Fruit fly (Drosophila melanogaster) whole organism, embryonic: Measurements from ENCODE around the gene CG32428.

Experiments used
- Awh ChIP-seq: fragments of 200-800 bp; sonication (Bioruptor generic); IDR thresholded peaks from 2 replicates; pipeline ENCODE4, ENCODE4 v1.3.6; 2022; ENCODE audit warnings: missing biosample characterization, missing genetic modification characterization
- BEAF-32 ChIP-seq: fragments of 200-800 bp; sonication (Bioruptor generic); optimal IDR thresholded peaks from 3 replicates; lab custom pipeline; 2017; ENCODE audit warnings: missing biosample characterization, missing genetic modification characterization, mild to moderate bottlenecking, moderate library complexity, missing genetic modification reagents
- Bgb ChIP-seq: fragments of 200-800 bp; sonication (Bioruptor generic); IDR thresholded peaks from 2 replicates; pipeline ENCODE4 v1.3.6; 2022; ENCODE audit warnings: missing biosample characterization, missing genetic modification characterization; ENCODE audit not compliant: partially characterized antibody
- CG10147 ChIP-seq: fragments of 200-800 bp; sonication (Bioruptor generic); optimal IDR thresholded peaks from 2 replicates; lab custom pipeline; 2019; ENCODE audit warnings: missing biosample characterization, mild to moderate bottlenecking, missing genetic modification characterization, moderate library complexity
- CG10366 ChIP-seq: fragments of 200-800 bp; sonication (Bioruptor generic); IDR thresholded peaks from 2 replicates; pipeline ENCODE4 v1.3.6; 2022; ENCODE audit warnings: missing biosample characterization, missing genetic modification characterization
- CG10654 ChIP-seq: fragments of 200-800 bp; sonication (Bioruptor generic); optimal IDR thresholded peaks from 2 replicates; lab custom pipeline; 2016; ENCODE audit warnings: missing biosample characterization, missing genetic modification characterization
- CG12236 ChIP-seq: fragments of 200-800 bp; sonication (Bioruptor generic); optimal IDR thresholded peaks from 2 replicates; lab custom pipeline; 2016; ENCODE audit warnings: missing biosample characterization, missing genetic modification characterization
- CG16813 ChIP-seq: fragments of 200-800 bp; sonication (Bioruptor generic); IDR thresholded peaks from 3 replicates; pipeline ENCODE4 v1.3.6; 2022; ENCODE audit warnings: missing biosample characterization, missing genetic modification characterization; ENCODE audit not compliant: partially characterized antibody
- CG1832 ChIP-seq: fragments of 200-800 bp; sonication (Bioruptor generic); optimal IDR thresholded peaks from 2 replicates; lab custom pipeline; 2017; ENCODE audit warnings: missing biosample characterization, mild to moderate bottlenecking, missing genetic modification characterization, inconsistent platforms
- CG32532 ChIP-seq: fragments of 200-800 bp; sonication (Bioruptor generic); IDR thresholded peaks from 2 replicates; pipeline ENCODE4 v1.3.6; 2022; ENCODE audit warnings: missing biosample characterization, missing genetic modification characterization
- CG3726 ChIP-seq: fragments of 200-800 bp; sonication (Bioruptor generic); IDR thresholded peaks from 3 replicates; pipeline ENCODE4, ENCODE4 v1.3.6; 2022; ENCODE audit warnings: missing biosample characterization, missing genetic modification characterization
- CG4730 ChIP-seq: fragments of 200-800 bp; sonication (Bioruptor generic); IDR thresholded peaks from 2 replicates; pipeline ENCODE4 v1.3.6; 2022; ENCODE audit warnings: missing biosample characterization, missing genetic modification characterization
- CG6272 ChIP-seq: fragments of 200-800 bp; sonication (Bioruptor generic); IDR thresholded peaks from 2 replicates; pipeline ENCODE4 v1.3.6; 2022; ENCODE audit warnings: missing biosample characterization, missing genetic modification characterization
- CG6854 ChIP-seq: fragments of 200-800 bp; sonication (Bioruptor generic); optimal IDR thresholded peaks from 3 replicates; lab custom pipeline; 2017; ENCODE audit warnings: missing biosample characterization, mild to moderate bottlenecking, missing genetic modification characterization
- CG9437 ChIP-seq: fragments of 200-800 bp; sonication (Bioruptor generic); optimal IDR thresholded peaks from 2 replicates; lab custom pipeline; 2018; ENCODE audit warnings: missing biosample characterization, mild to moderate bottlenecking, missing genetic modification characterization
- CG9876 ChIP-seq: fragments of 200-800 bp; sonication (Bioruptor generic); optimal IDR thresholded peaks from 2 replicates; lab custom pipeline; 2016; ENCODE audit warnings: missing biosample characterization, missing genetic modification characterization
- D19B ChIP-seq: fragments of 200-800 bp; sonication (Bioruptor generic); optimal IDR thresholded peaks from 2 replicates; lab custom pipeline; 2017; ENCODE audit warnings: missing biosample characterization, mild to moderate bottlenecking, missing genetic modification characterization
- Dbx ChIP-seq: fragments of 200-800 bp; sonication (Bioruptor generic); IDR thresholded peaks from 3 replicates; pipeline ENCODE4 v1.3.6; 2022; ENCODE audit warnings: missing biosample characterization, missing genetic modification characterization
- Drgx ChIP-seq: fragments of 200-800 bp; sonication (Bioruptor generic); IDR thresholded peaks from 2 replicates; pipeline ENCODE4 v1.3.6; 2022; ENCODE audit warnings: missing biosample characterization, missing genetic modification characterization
- ERR ChIP-seq: fragments of 200-800 bp; sonication (Bioruptor generic); optimal IDR thresholded peaks from 2 replicates; lab custom pipeline; 2016; ENCODE audit warnings: missing biosample characterization, missing genetic modification characterization
- GATAe ChIP-seq: fragments of 200-800 bp; sonication (Bioruptor generic); conservative IDR thresholded peaks from 2 replicates; pipeline ENCODE4 v1.3.6; 2022; ENCODE audit warnings: missing biosample characterization, missing genetic modification characterization
- H15 ChIP-seq: fragments of 200-800 bp; sonication (Bioruptor generic); IDR thresholded peaks from 3 replicates; pipeline ENCODE4 v1.3.6; 2022; ENCODE audit warnings: missing biosample characterization, missing genetic modification characterization
- Hand ChIP-seq: fragments of 200-800 bp; sonication (Bioruptor generic); optimal IDR thresholded peaks from 2 replicates; lab custom pipeline; 2017; ENCODE audit warnings: mild to moderate bottlenecking, missing biosample characterization, missing genetic modification reagents, missing genetic modification characterization
- Hey ChIP-seq: fragments of 200-800 bp; sonication (Bioruptor generic); optimal IDR thresholded peaks from 3 replicates; lab custom pipeline; 2018; ENCODE audit warnings: missing biosample characterization, mild to moderate bottlenecking, missing genetic modification characterization
- Hmx ChIP-seq: fragments of 200-800 bp; sonication (Bioruptor generic); optimal IDR thresholded peaks from 2 replicates; lab custom pipeline; 2016; ENCODE audit warnings: missing biosample characterization, missing genetic modification characterization
- Med ChIP-seq: fragments of 200-800 bp; sonication (Bioruptor generic); peaks from one replicate; lab custom pipeline; 2016; ENCODE audit warnings: missing biosample characterization, missing genetic modification characterization, mild to moderate bottlenecking, inconsistent platforms, moderate library complexity
- Nf-YC ChIP-seq: fragments of 200-800 bp; optimal IDR thresholded peaks from 3 replicates; lab custom pipeline; 2019; ENCODE audit warnings: missing biosample characterization, mild to moderate bottlenecking, missing genetic modification characterization, moderate library complexity
- Sin3A ChIP-seq: fragments of >200 bp; optimal IDR thresholded peaks from 2 replicates; lab custom pipeline; 2018
- Ssrp ChIP-seq: fragments of 200-800 bp; sonication (Bioruptor generic); optimal IDR thresholded peaks from 2 replicates; lab custom pipeline; 2018; ENCODE audit warnings: missing biosample characterization, mild to moderate bottlenecking, missing genetic modification characterization, moderate library complexity
- aop ChIP-seq: fragments of 200-800 bp; sonication (Bioruptor generic); IDR thresholded peaks from 2 replicates; pipeline ENCODE4 v1.3.6; 2022; ENCODE audit warnings: missing biosample characterization, missing genetic modification characterization
- ato ChIP-seq: fragments of 200-800 bp; sonication (Bioruptor generic); IDR thresholded peaks from 2 replicates; pipeline ENCODE4 v1.3.6; 2022; ENCODE audit warnings: missing biosample characterization, missing genetic modification characterization; ENCODE audit not compliant: partially characterized antibody
- az2 ChIP-seq: fragments of 200-800 bp; sonication (Bioruptor generic); optimal IDR thresholded peaks from 3 replicates; lab custom pipeline; 2016; ENCODE audit warnings: missing biosample characterization, missing genetic modification characterization
- bbx ChIP-seq: fragments of 200-800 bp; sonication (Bioruptor generic); IDR thresholded peaks from 2 replicates; pipeline ENCODE4 v1.3.6; 2022; ENCODE audit warnings: missing biosample characterization, missing genetic modification characterization; ENCODE audit not compliant: partially characterized antibody
- emc ChIP-seq: fragments of 200-800 bp; sonication (Bioruptor generic); optimal IDR thresholded peaks from 2 replicates; lab custom pipeline; 2016; ENCODE audit warnings: missing biosample characterization, missing genetic modification characterization
- exex ChIP-seq: fragments of 200-800 bp; sonication (Bioruptor generic); optimal IDR thresholded peaks from 4 replicates; lab custom pipeline; 2018; ENCODE audit warnings: missing biosample characterization, mild to moderate bottlenecking, missing genetic modification characterization, moderate library complexity
- fd64A ChIP-seq: fragments of 200-800 bp; sonication (Bioruptor generic); optimal IDR thresholded peaks from 3 replicates; lab custom pipeline; 2018; ENCODE audit warnings: missing biosample characterization, mild to moderate bottlenecking, missing genetic modification characterization
- jing ChIP-seq: fragments of 200-800 bp; sonication (Bioruptor generic); optimal IDR thresholded peaks from 2 replicates; lab custom pipeline; 2018; ENCODE audit warnings: missing biosample characterization, mild to moderate bottlenecking, missing genetic modification characterization
- klu ChIP-seq: fragments of 200-800 bp; sonication (Bioruptor generic); IDR thresholded peaks from 2 replicates; pipeline ENCODE4 v1.3.6; 2022; ENCODE audit warnings: missing biosample characterization, missing genetic modification characterization
- knrl ChIP-seq: fragments of 200-800 bp; sonication (Bioruptor generic); IDR thresholded peaks from 3 replicates; pipeline ENCODE4 v1.3.6; 2022; ENCODE audit warnings: missing biosample characterization, missing genetic modification characterization; ENCODE audit not compliant: partially characterized antibody
- lilli ChIP-seq: fragments of 200-800 bp; sonication (Bioruptor generic); optimal IDR thresholded peaks from 3 replicates; lab custom pipeline; 2016; ENCODE audit warnings: missing biosample characterization, missing genetic modification characterization
- pfk ChIP-seq: fragments of 200-800 bp; sonication (Bioruptor generic); optimal IDR thresholded peaks from 2 replicates; lab custom pipeline; 2018; ENCODE audit warnings: missing biosample characterization, mild to moderate bottlenecking, missing genetic modification characterization, moderate library complexity
- psq ChIP-seq: fragments of 200-800 bp; sonication (Bioruptor generic); optimal IDR thresholded peaks from 2 replicates; lab custom pipeline; 2017; ENCODE audit warnings: missing biosample characterization, missing genetic modification characterization
- sug ChIP-seq: fragments of 200-800 bp; optimal IDR thresholded peaks from 2 replicates; lab custom pipeline; 2019; ENCODE audit warnings: missing biosample characterization, mild to moderate bottlenecking, missing genetic modification characterization, moderate library complexity
- tin ChIP-seq: fragments of 200-800 bp; sonication (Bioruptor generic); optimal IDR thresholded peaks from 3 replicates; lab custom pipeline; 2016; ENCODE audit warnings: missing biosample characterization, missing genetic modification characterization
- trem ChIP-seq: fragments of 200-800 bp; optimal IDR thresholded peaks from 3 replicates; lab custom pipeline; 2019; ENCODE audit warnings: missing biosample characterization, mild to moderate bottlenecking, missing genetic modification characterization, moderate library complexity
- trh ChIP-seq: fragments of 200-800 bp; sonication (Bioruptor generic); optimal IDR thresholded peaks from 2 replicates; lab custom pipeline; 2016; ENCODE audit warnings: missing biosample characterization, missing genetic modification characterization
- ttk ChIP-seq: fragments of 200-800 bp; sonication (Bioruptor generic); IDR thresholded peaks from 2 replicates; pipeline ENCODE4 v2.1.2; 2022; ENCODE audit warnings: missing biosample characterization, missing genetic modification characterization
- tup ChIP-seq: fragments of 200-800 bp; sonication (Bioruptor generic); optimal IDR thresholded peaks from 2 replicates; lab custom pipeline; 2016; ENCODE audit warnings: missing biosample characterization, mild to moderate bottlenecking, missing genetic modification characterization, moderate library complexity

CG32428 gene

dm6 chr3L:20493417-20494261, 20.1 kb upstream of the CG32428 start (continued):
- TF ChIP-seq Hmx (GFP tag; lab: Kevin White, UChicago) (peak; percentile 57), tin (peak; percentile 50), CG10147 (peak; percentile 76)

dm6 chr3L:20491525-20492132, 18.1 kb upstream of the CG32428 start, which contains the start of gene ND-39:
ND-39 (plus strand) TSS chr3L:20492082.
- TF ChIP-seq CG4730 (GFP tag; lab: Robert Waterston, UW) (no peak), Sin3A (lab: Kevin White, UChicago) (no peak), Awh (no peak), tup (GFP tag; lab: Kevin White, UChicago) (no peak), CG9437 (GFP tag; lab: Kevin White, UChicago) (no peak), CG3726 (GFP tag; lab: Robert Waterston, UW) (no peak), bbx (GFP tag; lab: Robert Waterston, UW) (peak; percentile 36; the same call in 1 of the 2 replicates), emc (GFP tag; lab: Kevin White, UChicago) (no peak), Drgx (GFP tag; lab: Robert Waterston, UW) (no peak), klu (GFP tag; lab: Robert Waterston, UW) (no peak), trh (GFP tag; lab: Kevin White, UChicago) (no peak), ERR (no peak), knrl (GFP tag; lab: Robert Waterston, UW) (peak; percentile 10; the same call in 1 of the 3 replicates), CG16813 (GFP tag; lab: Robert Waterston, UW) (no peak), Med (GFP tag; lab: Kevin White, UChicago) (peak; percentile 42), psq (GFP tag; lab: Kevin White, UChicago) (no peak), sug (peak; percentile 63), aop (GFP tag; lab: Robert Waterston, UW) (no peak), Hand (GFP tag; lab: Kevin White, UChicago) (no peak), D19B (GFP tag; lab: Kevin White, UChicago) (no peak), CG10366 (no peak), Bgb (GFP tag; lab: Robert Waterston, UW) (0 out of 2 replicates have a peak, but pooled peaks have one; percentile 12), ato (no peak), CG32532 (GFP tag; lab: Robert Waterston, UW) (no peak), exex (tag; lab: Kevin White, UChicago) (peak; percentile 89), Dbx (GFP tag; lab: Robert Waterston, UW) (no peak), Nf-YC (no peak), fd64A (GFP tag; lab: Kevin White, UChicago) (no peak), GATAe (GFP tag; lab: Robert Waterston, UW) (peak; percentile 98), CG9876 (GFP tag; lab: Kevin White, UChicago) (no peak), CG1832 (peak; percentile 23), CG12236 (no peak), trem (tag; lab: Kevin White, UChicago) (peak; percentile 94), H15 (no peak), CG6854 (no peak), ttk (GFP tag; lab: Robert Waterston, UW) (no peak), Ssrp (tag; lab: Kevin White, UChicago) (no peak), BEAF-32 (GFP tag; lab: Kevin White, UChicago) (peak; percentile 47), jing (GFP tag; lab: Kevin White, UChicago) (no peak), CG6272 (no peak), lilli (GFP tag; lab: Kevin White, UChicago) (no peak), pfk (GFP tag; lab: Kevin White, UChicago) (no peak), az2 (no peak), CG10654 (no peak), Hey (tag; lab: Kevin White, UChicago) (peak; percentile 7)
